Worm (Caenorhabditis elegans) whole organism, late embryonic: Measurements from ENCODE around the gene T10G3.4.

Experiments
- F13H6.1 ChIP-seq: sonication (generic microtip); optimal IDR thresholded peaks from 2 replicates; lab custom pipeline; 2016; ENCODE audit warnings: missing genetic modification characterization, missing compliant biosample characterization
- T23F11.4 ChIP-seq: fragments of 200-800 bp; sonication (Bioruptor generic); optimal IDR thresholded peaks from 2 replicates; lab custom pipeline; 2018; ENCODE audit warnings: mild to moderate bottlenecking, missing genetic modification characterization, missing compliant biosample characterization
- Y22D7AL.16 ChIP-seq: sonication (generic microtip); optimal IDR thresholded peaks from 2 replicates; lab custom pipeline; 2016; ENCODE audit warnings: missing genetic modification characterization, missing compliant biosample characterization
- ama-1 ChIP-seq: fragments of 150-350 bp; optimal IDR thresholded peaks from 2 replicates; lab custom pipeline; 2014
- ceh-22 ChIP-seq: sonication (generic microtip); optimal IDR thresholded peaks from 2 replicates; lab custom pipeline; 2017; ENCODE audit warnings: missing biosample characterization, missing genetic modification characterization
- ceh-30 ChIP-seq: fragments of 150-350 bp; optimal IDR thresholded peaks from 2 replicates; lab custom pipeline; 2014; ENCODE audit warnings: missing biosample characterization, missing genetic modification characterization
- ceh-31 ChIP-seq: sonication (generic microtip); optimal IDR thresholded peaks from 2 replicates; lab custom pipeline; 2016; ENCODE audit warnings: missing genetic modification characterization, missing compliant biosample characterization
- ceh-34 ChIP-seq: sonication (generic microtip); optimal IDR thresholded peaks from 2 replicates; lab custom pipeline; 2016; ENCODE audit warnings: mild to moderate bottlenecking, missing genetic modification characterization, missing compliant biosample characterization
- ceh-6 ChIP-seq: fragments of 200-800 bp; sonication (Bioruptor generic); optimal IDR thresholded peaks from 2 replicates; lab custom pipeline; 2018; ENCODE audit warnings: mild to moderate bottlenecking, missing genetic modification characterization, missing compliant biosample characterization
- che-1 ChIP-seq: sonication (generic microtip); optimal IDR thresholded peaks from 2 replicates; lab custom pipeline; 2016; ENCODE audit warnings: mild to moderate bottlenecking, missing genetic modification characterization, missing compliant biosample characterization
- elt-4 ChIP-seq: sonication (generic microtip); optimal IDR thresholded peaks from 2 replicates; lab custom pipeline; 2016; ENCODE audit warnings: missing genetic modification characterization, missing compliant biosample characterization
- hlh-15 ChIP-seq: sonication (generic microtip); optimal IDR thresholded peaks from 2 replicates; lab custom pipeline; 2016; ENCODE audit warnings: missing genetic modification characterization, missing compliant biosample characterization
- hlh-30 ChIP-seq: sonication (generic microtip); optimal IDR thresholded peaks from 2 replicates; lab custom pipeline; 2017; ENCODE audit warnings: antibody characterized with exemption, missing genetic modification characterization, missing compliant biosample characterization; ENCODE audit not compliant: insufficient read depth
- hlh-6 ChIP-seq: sonication (generic microtip); optimal IDR thresholded peaks from 2 replicates; lab custom pipeline; 2016; ENCODE audit warnings: missing genotype, missing genetic modification characterization, missing compliant biosample characterization
- nfya-1 ChIP-seq: sonication (generic microtip); optimal IDR thresholded peaks from 2 replicates; lab custom pipeline; 2017; ENCODE audit warnings: missing genetic modification characterization, mild to moderate bottlenecking, missing compliant biosample characterization, antibody characterized with exemption, moderate library complexity
- pha-2 ChIP-seq: sonication (generic microtip); optimal IDR thresholded peaks from 2 replicates; lab custom pipeline; 2017; ENCODE audit warnings: mild to moderate bottlenecking, missing genetic modification characterization, missing compliant biosample characterization
- rnt-1 ChIP-seq: sonication (generic microtip); optimal IDR thresholded peaks from 2 replicates; lab custom pipeline; 2016; ENCODE audit warnings: missing genetic modification characterization, missing compliant biosample characterization
- sdc-2 ChIP-seq: sonication (generic microtip); optimal IDR thresholded peaks from 2 replicates; lab custom pipeline; 2016; ENCODE audit warnings: missing genotype, missing genetic modification characterization, missing compliant biosample characterization
- ttx-3 ChIP-seq: sonication (generic microtip); optimal IDR thresholded peaks from 2 replicates; lab custom pipeline; 2016; ENCODE audit warnings: missing genetic modification reagents, missing genetic modification characterization, missing compliant biosample characterization
- unc-55 ChIP-seq: sonication (generic microtip); optimal IDR thresholded peaks from 2 replicates; lab custom pipeline; 2017; ENCODE audit warnings: missing biosample characterization, missing genetic modification reagents, missing genetic modification characterization
- unc-86 ChIP-seq: sonication (generic microtip); optimal IDR thresholded peaks from 2 replicates; lab custom pipeline; 2016; ENCODE audit warnings: missing genetic modification characterization, missing compliant biosample characterization

T10G3.4 gene

DNA sequence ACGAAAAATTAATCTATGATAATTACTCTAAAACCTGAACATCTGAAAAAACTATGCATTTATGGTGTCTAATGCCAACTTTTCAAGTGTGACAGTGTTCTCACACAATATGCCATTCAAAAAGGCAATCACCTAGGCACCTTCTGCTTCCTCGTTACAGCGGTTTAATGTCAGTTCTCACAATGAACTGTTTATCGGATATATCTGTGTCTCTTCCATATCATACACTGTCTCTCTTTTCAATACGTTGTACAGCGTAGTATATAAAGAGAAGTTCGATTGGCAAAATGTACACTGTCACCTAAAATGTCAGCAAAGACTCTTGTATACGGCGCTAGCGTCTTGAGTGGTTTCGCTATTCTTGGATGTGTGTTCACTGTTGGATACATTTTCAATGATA lies 42.6 kb downstream of the T10G3.4 start, which contains the start of gene col-162:
Gene col-162, plus strand, starts transcription at position 301 of the 400 bp plus-strand sequence.
- TF ChIP-seq unc-86 (tag; lab: Kevin White, UChicago) (no peak), unc-55 (no peak), ceh-30 (no peak), T23F11.4 (GFP tag; lab: Kevin White, UChicago) (no peak), rnt-1 (tag; lab: Kevin White, UChicago) (no peak), Y22D7AL.16 (tag; lab: Kevin White, UChicago) (no peak), hlh-15 (tag; lab: Kevin White, UChicago) (no peak), ama-1 (lab: Kevin White, UChicago) (no peak), ceh-6 (no peak), ceh-34 (tag; lab: Kevin White, UChicago) (no peak), ceh-31 (tag; lab: Kevin White, UChicago) (no peak)

DNA sequence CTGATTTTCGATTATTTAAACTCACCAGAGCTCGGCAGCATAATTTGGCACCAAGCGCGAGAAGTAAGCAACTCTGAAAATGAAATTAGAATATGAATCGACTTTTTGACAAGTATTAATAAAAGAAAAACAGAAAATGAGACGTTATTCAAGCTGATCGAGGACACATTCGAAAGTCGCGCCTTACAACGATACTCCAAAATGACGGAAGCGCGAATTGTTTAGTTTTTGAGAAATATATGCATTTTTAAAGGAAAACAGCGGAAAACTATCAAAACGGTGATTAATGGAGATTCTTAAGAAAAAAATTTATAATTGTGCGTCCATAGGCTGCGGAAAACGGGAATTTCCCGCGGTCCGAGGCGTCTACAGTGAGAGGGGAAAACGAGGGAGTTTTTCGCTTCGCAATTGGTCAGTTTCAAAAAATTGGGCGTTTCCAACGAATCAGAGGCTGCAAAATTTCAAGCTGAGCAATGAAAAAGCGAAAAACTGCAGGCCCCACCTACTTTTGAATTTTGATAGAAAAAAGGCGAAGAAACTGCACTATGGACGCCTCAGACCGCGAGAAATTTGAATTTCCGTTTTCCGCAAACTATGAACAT lies 46.7 kb downstream of the T10G3.4 start, which contains the start of gene mes-4:
Gene mes-4, minus strand, starts transcription at position 73 of the 602 bp plus-strand sequence.
- no peak for TF ChIP-seq ttx-3 (tag; lab: Kevin White, UChicago)
- no peak for TF ChIP-seq hlh-30 (tag; lab: Kevin White, UChicago)
- no peak for TF ChIP-seq unc-86 (tag; lab: Kevin White, UChicago)
- no peak for TF ChIP-seq hlh-6
- TF ChIP-seq che-1 (tag; lab: Kevin White, UChicago) = no peak
- no peak for TF ChIP-seq ceh-22 (tag; lab: Kevin White, UChicago)
- peak; percentile 85 for TF ChIP-seq nfya-1 (tag; lab: Kevin White, UChicago)

DNA sequence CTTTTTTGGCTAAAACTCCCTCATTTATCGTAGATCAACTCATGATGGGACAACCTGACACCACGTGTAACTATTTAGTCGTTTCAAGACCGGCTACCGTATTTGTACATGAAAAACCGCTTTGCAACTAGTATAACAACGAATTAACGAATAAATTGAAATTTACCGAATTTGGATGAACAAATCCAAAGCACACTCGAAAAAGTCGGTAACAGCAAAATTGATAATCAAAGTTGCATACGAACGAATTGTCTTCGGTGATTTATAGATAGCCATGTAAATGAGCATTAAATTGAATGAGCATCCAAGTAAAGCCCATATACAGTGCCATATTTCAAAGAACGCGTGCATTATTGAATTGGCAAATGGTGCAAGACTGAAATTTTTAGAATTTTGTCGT lies 51.9 kb downstream of the T10G3.4 start, which contains the start of gene srd-17:
Gene srd-17, minus strand, starts transcription at position 351 of the 400 bp plus-strand sequence.
- TF ChIP-seq elt-4 (tag; lab: Kevin White, UChicago) (no peak), ceh-34 (tag; lab: Kevin White, UChicago) (no peak), ceh-22 (tag; lab: Kevin White, UChicago) (no peak), F13H6.1 (tag; lab: Kevin White, UChicago) (no peak), pha-2 (no peak), sdc-2 (no peak)
